Fruit fly (Drosophila melanogaster) whole organism, embryonic: ENCODE measurements around the gene CG3368.

Source experiments
- Ada2b ChIP-seq: fragments of 200-800 bp; sonication (Bioruptor generic); IDR thresholded peaks from 2 replicates; pipeline ENCODE4 v1.3.6; 2022; ENCODE audit warnings: missing biosample characterization, missing genetic modification characterization
- CG10321 ChIP-seq: fragments of 200-800 bp; sonication (Bioruptor generic); IDR thresholded peaks from 2 replicates; pipeline ENCODE4 v1.3.6; 2022; ENCODE audit warnings: missing biosample characterization, missing genetic modification characterization
- CG10366 ChIP-seq: fragments of 200-800 bp; sonication (Bioruptor generic); IDR thresholded peaks from 2 replicates; pipeline ENCODE4 v1.3.6; 2022; ENCODE audit warnings: missing biosample characterization, missing genetic modification characterization
- CG10565 ChIP-seq: fragments of 200-800 bp; sonication (Bioruptor generic); optimal IDR thresholded peaks from 3 replicates; lab custom pipeline; 2016; ENCODE audit warnings: missing biosample characterization, mild to moderate bottlenecking, missing genetic modification characterization
- CG10654 ChIP-seq: fragments of 200-800 bp; sonication (Bioruptor generic); optimal IDR thresholded peaks from 2 replicates; lab custom pipeline; 2016; ENCODE audit warnings: missing biosample characterization, missing genetic modification characterization
- CG11247 ChIP-seq: fragments of 200-800 bp; sonication (Bioruptor generic); IDR thresholded peaks from 2 replicates; pipeline ENCODE4 v1.3.6; 2022; ENCODE audit warnings: missing biosample characterization, missing genetic modification characterization
- CG11695 ChIP-seq: fragments of 200-800 bp; sonication (Bioruptor generic); IDR thresholded peaks from 3 replicates; pipeline ENCODE4 v1.3.6; 2022; ENCODE audit warnings: missing biosample characterization, missing genetic modification characterization
- CG12071 ChIP-seq: fragments of 200-800 bp; sonication (Bioruptor generic); optimal IDR thresholded peaks from 3 replicates; lab custom pipeline; 2018; ENCODE audit warnings: missing biosample characterization, mild to moderate bottlenecking, missing genetic modification characterization
- CG12236 ChIP-seq: fragments of 200-800 bp; sonication (Bioruptor generic); optimal IDR thresholded peaks from 2 replicates; lab custom pipeline; 2016; ENCODE audit warnings: missing biosample characterization, missing genetic modification characterization
- CG13424 ChIP-seq: fragments of 200-800 bp; sonication (Bioruptor generic); optimal IDR thresholded peaks from 2 replicates; lab custom pipeline; 2019; ENCODE audit warnings: missing biosample characterization, mild to moderate bottlenecking, missing genetic modification characterization, moderate library complexity
- CG13775 ChIP-seq: fragments of 200-800 bp; sonication (Bioruptor generic); optimal IDR thresholded peaks from 3 replicates; lab custom pipeline; 2017; ENCODE audit warnings: missing biosample characterization, mild to moderate bottlenecking, missing genetic modification characterization
- CG15011 ChIP-seq: fragments of 200-800 bp; sonication (Bioruptor generic); optimal IDR thresholded peaks from 3 replicates; lab custom pipeline; 2018; ENCODE audit warnings: missing biosample characterization, mild to moderate bottlenecking, missing genetic modification characterization
- CG1647 ChIP-seq: fragments of 200-800 bp; sonication (Bioruptor generic); optimal IDR thresholded peaks from 3 replicates; lab custom pipeline; 2016; ENCODE audit warnings: missing biosample characterization, missing genetic modification characterization
- CG17361 ChIP-seq: fragments of 200-800 bp; sonication (Bioruptor generic); IDR thresholded peaks from 3 replicates; pipeline ENCODE4 v1.3.6; 2022; ENCODE audit warnings: missing biosample characterization, missing genetic modification characterization
- CG17829 ChIP-seq: fragments of 200-800 bp; optimal IDR thresholded peaks from 2 replicates; lab custom pipeline; 2019; ENCODE audit warnings: missing biosample characterization, mild to moderate bottlenecking, missing genetic modification characterization, moderate library complexity
- CG18476 ChIP-seq: fragments of 200-800 bp; sonication (Bioruptor generic); optimal IDR thresholded peaks from 2 replicates; lab custom pipeline; 2016; ENCODE audit warnings: missing biosample characterization, mild to moderate bottlenecking, missing genetic modification characterization
- CG2199 ChIP-seq: fragments of 200-800 bp; sonication (Bioruptor generic); IDR thresholded peaks from 3 replicates; pipeline ENCODE4 v1.3.6; 2022; ENCODE audit warnings: missing biosample characterization, missing genetic modification characterization
- CG32532 ChIP-seq: fragments of 200-800 bp; sonication (Bioruptor generic); IDR thresholded peaks from 2 replicates; pipeline ENCODE4 v1.3.6; 2022; ENCODE audit warnings: missing biosample characterization, missing genetic modification characterization
- CG33557 ChIP-seq: fragments of 200-800 bp; sonication (Bioruptor generic); optimal IDR thresholded peaks from 2 replicates; lab custom pipeline; 2019; ENCODE audit warnings: missing biosample characterization, mild to moderate bottlenecking, missing genetic modification characterization, moderate library complexity
- CG34224 ChIP-seq: fragments of 200-800 bp; sonication (Bioruptor generic); IDR thresholded peaks from 3 replicates; pipeline ENCODE4 v1.3.6; 2022; ENCODE audit warnings: missing biosample characterization, missing genetic modification characterization; ENCODE audit not compliant: partially characterized antibody
- CG3995 ChIP-seq: fragments of 200-800 bp; sonication (Bioruptor generic); optimal IDR thresholded peaks from 3 replicates; lab custom pipeline; 2016; ENCODE audit warnings: missing biosample characterization, missing genetic modification characterization
- CG6683 ChIP-seq: fragments of 200-800 bp; sonication (Bioruptor generic); optimal IDR thresholded peaks from 2 replicates; lab custom pipeline; 2017; ENCODE audit warnings: missing biosample characterization, mild to moderate bottlenecking, missing genetic modification characterization, missing genetic modification reagents
- CG7786 ChIP-seq: fragments of 200-800 bp; sonication (Bioruptor generic); optimal IDR thresholded peaks from 2 replicates; lab custom pipeline; 2016; ENCODE audit warnings: missing biosample characterization, missing genetic modification characterization
- Chrac-16 ChIP-seq: fragments of 200-800 bp; sonication (Bioruptor generic); optimal IDR thresholded peaks from 3 replicates; lab custom pipeline; 2016; ENCODE audit warnings: missing biosample characterization, missing genetic modification characterization
- CrebB ChIP-seq: fragments of 200-800 bp; sonication (Bioruptor generic); optimal IDR thresholded peaks from 3 replicates; lab custom pipeline; 2018; ENCODE audit warnings: missing biosample characterization, mild to moderate bottlenecking, missing genetic modification characterization
- D ChIP-seq, 2 experiments: fragments of 200-800 bp in 1 of 2; fragments of >200 bp in 1 of 2; sonication (Bioruptor generic) in 1 of 2; optimal IDR thresholded peaks; 2 replicates in 1 of 2; 3 replicates in 1 of 2; lab custom pipeline; 2017; ENCODE audit warnings: mild to moderate bottlenecking in 1 of 2, missing biosample characterization in 1 of 2, missing genetic modification characterization in 1 of 2, missing genetic modification reagents in 1 of 2
- Ets97D ChIP-seq: fragments of 200-800 bp; sonication (Bioruptor generic); optimal IDR thresholded peaks from 3 replicates; lab custom pipeline; 2016; ENCODE audit warnings: missing biosample characterization, missing genetic modification characterization
- HHEX ChIP-seq: fragments of 200-800 bp; sonication (Bioruptor generic); optimal IDR thresholded peaks from 3 replicates; lab custom pipeline; 2017; ENCODE audit warnings: missing biosample characterization, mild to moderate bottlenecking, missing genetic modification characterization, missing genetic modification reagents
- HLH54F ChIP-seq: fragments of 200-800 bp; sonication (Bioruptor generic); optimal IDR thresholded peaks from 3 replicates; lab custom pipeline; 2016; ENCODE audit warnings: missing biosample characterization, missing genetic modification characterization
- Lpt ChIP-seq: fragments of >200 bp; optimal IDR thresholded peaks from 2 replicates; lab custom pipeline; 2018; ENCODE audit warnings: missing biosample characterization, missing genetic modification characterization
- MBD-R2 ChIP-seq: fragments of 200-800 bp; sonication (Bioruptor generic); IDR thresholded peaks from 2 replicates; pipeline ENCODE4 v1.3.6; 2022; ENCODE audit warnings: missing biosample characterization, missing genetic modification characterization
- Opbp ChIP-seq: fragments of 200-800 bp; sonication (Bioruptor generic); IDR thresholded peaks from 3 replicates; pipeline ENCODE4 v1.3.6; 2022; ENCODE audit warnings: missing biosample characterization, missing genetic modification characterization; ENCODE audit not compliant: partially characterized antibody
- Pdp1 ChIP-seq, 2 experiments: fragments of 200-800 bp; sonication (Bioruptor generic); optimal IDR thresholded peaks; 3 replicates each; lab custom pipeline; 2016; ENCODE audit warnings: missing biosample characterization in 2 of 2, missing genetic modification characterization in 2 of 2, mild to moderate bottlenecking in 1 of 2, moderate library complexity in 1 of 2
- Ravus ChIP-seq: fragments of 200-800 bp; sonication (Bioruptor generic); IDR thresholded peaks from 2 replicates; pipeline ENCODE4 v1.3.6; 2022; ENCODE audit warnings: missing biosample characterization, missing genetic modification characterization
- ab ChIP-seq: fragments of 200-800 bp; sonication (Bioruptor generic); optimal IDR thresholded peaks from 2 replicates; lab custom pipeline; 2016; ENCODE audit warnings: missing biosample characterization, missing genetic modification characterization
- chm ChIP-seq: fragments of 200-800 bp; sonication (Bioruptor generic); IDR thresholded peaks from 2 replicates; pipeline ENCODE4 v1.3.6; 2022; ENCODE audit warnings: missing biosample characterization, missing genetic modification characterization
- dysf ChIP-seq: fragments of 200-800 bp; sonication (Bioruptor generic); IDR thresholded peaks from 3 replicates; pipeline ENCODE4 v1.3.6; 2022; ENCODE audit warnings: missing biosample characterization, missing genetic modification characterization
- knrl ChIP-seq: fragments of 200-800 bp; sonication (Bioruptor generic); IDR thresholded peaks from 3 replicates; pipeline ENCODE4 v1.3.6; 2022; ENCODE audit warnings: missing biosample characterization, missing genetic modification characterization; ENCODE audit not compliant: partially characterized antibody
- lab ChIP-seq: fragments of 200-800 bp; sonication (Bioruptor generic); optimal IDR thresholded peaks from 3 replicates; lab custom pipeline; 2017; ENCODE audit warnings: missing biosample characterization, missing genetic modification characterization, mild to moderate bottlenecking, moderate library complexity, missing genetic modification reagents
- lola ChIP-seq, 3 experiments: fragments of >200 bp in 2 of 3; fragments of 200-800 bp in 1 of 3; sonication (Bioruptor generic) in 1 of 3; optimal IDR thresholded peaks; 2 replicates each; lab custom pipeline; 2017 to 2019; ENCODE audit warnings: missing biosample characterization in 3 of 3, missing genetic modification characterization in 3 of 3, mild to moderate bottlenecking in 1 of 3, moderate library complexity in 1 of 3
- nmo ChIP-seq: fragments of 200-800 bp; sonication (Bioruptor generic); optimal IDR thresholded peaks from 2 replicates; lab custom pipeline; 2018; ENCODE audit warnings: missing biosample characterization, mild to moderate bottlenecking, missing genetic modification characterization, moderate library complexity
- odd ChIP-seq: fragments of 200-800 bp; sonication (Bioruptor generic); optimal IDR thresholded peaks from 2 replicates; lab custom pipeline; 2017; ENCODE audit warnings: missing biosample characterization, mild to moderate bottlenecking, missing genetic modification characterization
- phol ChIP-seq: fragments of 200-800 bp; sonication (Bioruptor generic); optimal IDR thresholded peaks from 3 replicates; lab custom pipeline; 2018; ENCODE audit warnings: missing biosample characterization, mild to moderate bottlenecking, missing genetic modification characterization, moderate library complexity
- ranshi ChIP-seq: fragments of 200-800 bp; sonication (Bioruptor generic); IDR thresholded peaks from 2 replicates; pipeline ENCODE4 v1.3.6; 2022; ENCODE audit warnings: missing biosample characterization, missing genetic modification characterization
- schlank ChIP-seq: fragments of 200-800 bp; sonication (Bioruptor generic); optimal IDR thresholded peaks from 2 replicates; lab custom pipeline; 2018; ENCODE audit warnings: missing biosample characterization, mild to moderate bottlenecking, missing genetic modification characterization
- sens-2 ChIP-seq: fragments of 200-800 bp; sonication (Bioruptor generic); IDR thresholded peaks from 2 replicates; pipeline ENCODE4 v1.3.6; 2022; ENCODE audit warnings: missing biosample characterization, missing genetic modification characterization
- sr ChIP-seq: fragments of 200-800 bp; sonication (Bioruptor generic); IDR thresholded peaks from 3 replicates; pipeline ENCODE4 v1.3.6; 2022; ENCODE audit warnings: missing biosample characterization, missing genetic modification characterization
- tup ChIP-seq: fragments of 200-800 bp; sonication (Bioruptor generic); optimal IDR thresholded peaks from 2 replicates; lab custom pipeline; 2016; ENCODE audit warnings: missing biosample characterization, mild to moderate bottlenecking, missing genetic modification characterization, moderate library complexity
- unpg ChIP-seq: fragments of 200-800 bp; sonication (Bioruptor generic); optimal IDR thresholded peaks from 3 replicates; lab custom pipeline; 2018; ENCODE audit warnings: missing biosample characterization, mild to moderate bottlenecking, missing genetic modification characterization, moderate library complexity
- wor ChIP-seq: fragments of 200-800 bp; sonication (Bioruptor generic); IDR thresholded peaks from 2 replicates; pipeline ENCODE4 v1.3.6; 2022; ENCODE audit warnings: missing biosample characterization, missing genetic modification characterization

CG3368 gene

dm6 chr3R:27289638-27290037 is 6.1 kb downstream of the CG3368 start (continued):
- TF ChIP-seq CG17361 (0 out of 3 replicates have a peak, but pooled peaks have one; percentile 28), knrl (GFP tag; lab: Robert Waterston, UW) (no peak), CG32532 (GFP tag; lab: Robert Waterston, UW) (peak; percentile 80), CG6683 (GFP tag; lab: Kevin White, UChicago) (no peak), CG7786 (GFP tag; lab: Kevin White, UChicago) (peak; percentile 30), odd (no peak), nmo (GFP tag; lab: Kevin White, UChicago) (peak; percentile 37), CG33557 (GFP tag; lab: Kevin White, UChicago) (peak; percentile 8), CG10654 (GFP tag; lab: Kevin White, UChicago) (peak; percentile 2), CrebB (peak; percentile 26), CG12236 (GFP tag; lab: Kevin White, UChicago) (no peak), sr (GFP tag; lab: Robert Waterston, UW) (no peak), schlank (peak; percentile 13), Ada2b (0 out of 2 replicates have a peak, but pooled peaks have one; percentile 12), D (optimal IDR thresholded peaks at IDR 0.05; lab: Kevin White, UChicago) (no peak), D (GFP tag; optimal IDR thresholded peaks at IDR 0.05; lab: Kevin White, UChicago) (no peak), CG11247 (GFP tag; lab: Robert Waterston, UW) (no peak), phol (tag; lab: Kevin White, UChicago) (peak; percentile 33), Ravus (GFP tag; lab: Robert Waterston, UW) (no peak), CG18476 (GFP tag; lab: Kevin White, UChicago) (peak; percentile 21), CG13775 (GFP tag; lab: Kevin White, UChicago) (no peak), sens-2 (no peak), Opbp (no peak), CG34224 (GFP tag; lab: Robert Waterston, UW) (no peak), CG2199 (GFP tag; lab: Robert Waterston, UW) (no peak), MBD-R2 (GFP tag; lab: Robert Waterston, UW) (peak; percentile 34; the same call in 1 of the 2 replicates), unpg (GFP tag; lab: Kevin White, UChicago) (peak; percentile 54), CG11695 (GFP tag; lab: Robert Waterston, UW) (0 out of 3 replicates have a peak, but pooled peaks have one; percentile 27), ab (GFP tag; lab: Kevin White, UChicago) (no peak), Chrac-16 (GFP tag; lab: Kevin White, UChicago) (peak; percentile 21), Lpt (GFP tag; lab: Kevin White, UChicago) (no peak), CG12071 (peak; percentile 40), Pdp1 (GFP tag; optimal IDR thresholded peaks at IDR 0.05; lab: Kevin White, UChicago) (peak; percentile 32 to 44), CG10565 (GFP tag; lab: Kevin White, UChicago) (no peak), tup (GFP tag; lab: Kevin White, UChicago) (no peak), chm (GFP tag; lab: Robert Waterston, UW) (0 out of 2 replicates have a peak, but pooled peaks have one; percentile 21), CG10366 (GFP tag; lab: Robert Waterston, UW) (no peak), CG3995 (GFP tag; lab: Kevin White, UChicago) (no peak), HLH54F (GFP tag; lab: Kevin White, UChicago) (peak; percentile 11), Ets97D (GFP tag; lab: Kevin White, UChicago) (no peak), CG15011 (no peak), CG1647 (no peak), HHEX (peak; percentile 42), CG13424 (tag; lab: Kevin White, UChicago) (peak; percentile 33), dysf (GFP tag; lab: Robert Waterston, UW) (peak; percentile 58), ranshi (GFP tag; lab: Robert Waterston, UW) (peak; percentile 34; the same call in 1 of the 2 replicates), lab (GFP tag; lab: Kevin White, UChicago) (peak; percentile 70), wor (GFP tag; lab: Robert Waterston, UW) (no peak), CG10321 (GFP tag; lab: Robert Waterston, UW) (no peak), lola (GFP tag; optimal IDR thresholded peaks at IDR 0.05; lab: Kevin White, UChicago) (peak in 1 of 3 experiments; percentile 37), CG17829 (tag; lab: Kevin White, UChicago) (peak; percentile 28)
